Worm (Caenorhabditis elegans) whole organism, L3 larva: ENCODE data around the gene clec-226.

Experiments
- R02D3.7 ChIP-seq: fragments of 150-350 bp; optimal IDR thresholded peaks from 2 replicates; lab custom pipeline; 2014; ENCODE audit warnings: missing biosample characterization, missing genetic modification characterization
- ZK546.5 ChIP-seq: sonication (generic microtip); optimal IDR thresholded peaks from 2 replicates; lab custom pipeline; 2017; ENCODE audit warnings: missing biosample characterization, missing genetic modification characterization
- aly-2 ChIP-seq: fragments of 150-350 bp; optimal IDR thresholded peaks from 2 replicates; lab custom pipeline; 2014; ENCODE audit warnings: missing biosample characterization, missing genetic modification characterization
- ama-1 ChIP-seq: fragments of 150-350 bp; optimal IDR thresholded peaks from 2 replicates; lab custom pipeline; 2018
- ceh-16 ChIP-seq: sonication (generic microtip); optimal IDR thresholded peaks from 2 replicates; lab custom pipeline; 2017; ENCODE audit warnings: missing biosample characterization, missing genetic modification characterization
- daf-12 ChIP-seq: fragments of 150-350 bp; optimal IDR thresholded peaks from 2 replicates; lab custom pipeline; 2014; ENCODE audit warnings: missing biosample characterization, missing genetic modification reagents, missing genetic modification characterization
- egl-27 ChIP-seq: sonication (generic microtip); optimal IDR thresholded peaks from 4 replicates; lab custom pipeline; 2017; ENCODE audit warnings: missing biosample characterization, missing genetic modification reagents, missing genetic modification characterization
- elt-1 ChIP-seq: fragments of 150-350 bp; optimal IDR thresholded peaks from 2 replicates; lab custom pipeline; 2014; ENCODE audit warnings: missing biosample characterization, missing genetic modification characterization
- elt-2 ChIP-seq: sonication (generic microtip); optimal IDR thresholded peaks from 2 replicates; lab custom pipeline; 2016; ENCODE audit warnings: missing genetic modification reagents, mild to moderate bottlenecking, missing genetic modification characterization, missing compliant biosample characterization
- elt-3 ChIP-seq, 3 experiments: fragments of 150-350 bp in 1 of 3; sonication (generic microtip) in 2 of 3; optimal IDR thresholded peaks; 2 replicates in 2 of 3; 4 replicates in 1 of 3; lab custom pipeline; 2014 to 2017; ENCODE audit warnings: missing biosample characterization in 3 of 3, missing genetic modification characterization in 3 of 3
- eor-1 ChIP-seq, 2 experiments: fragments of 150-350 bp; optimal IDR thresholded peaks; 2 replicates each; lab custom pipeline; 2014 to 2018; ENCODE audit warnings: missing biosample characterization in 2 of 2, missing genetic modification characterization in 2 of 2
- fkh-2 ChIP-seq: fragments of 150-350 bp; optimal IDR thresholded peaks from 2 replicates; lab custom pipeline; 2014; ENCODE audit warnings: missing biosample characterization, missing genetic modification reagents, missing genetic modification characterization
- fos-1 ChIP-seq: fragments of 150-350 bp; optimal IDR thresholded peaks from 2 replicates; lab custom pipeline; 2014; ENCODE audit warnings: missing biosample characterization, missing genetic modification characterization
- hmg-11 ChIP-seq: sonication (generic microtip); optimal IDR thresholded peaks from 2 replicates; lab custom pipeline; 2016; ENCODE audit warnings: missing genetic modification characterization, missing compliant biosample characterization
- jun-1 ChIP-seq: fragments of 150-350 bp; optimal IDR thresholded peaks from 2 replicates; lab custom pipeline; 2014; ENCODE audit warnings: missing biosample characterization, missing genetic modification reagents, missing genetic modification characterization
- lin-15B ChIP-seq: fragments of 150-350 bp; optimal IDR thresholded peaks from 2 replicates; lab custom pipeline; 2014; ENCODE audit warnings: missing biosample characterization, missing genetic modification characterization
- lin-39 ChIP-seq: fragments of 150-350 bp; optimal IDR thresholded peaks from 2 replicates; lab custom pipeline; 2018; ENCODE audit warnings: missing biosample characterization, missing genetic modification reagents, missing genetic modification characterization
- lsy-12 ChIP-seq: sonication (generic microtip); optimal IDR thresholded peaks from 2 replicates; lab custom pipeline; 2016; ENCODE audit warnings: mild to moderate bottlenecking, missing genetic modification characterization, missing compliant biosample characterization
- mdl-1 ChIP-seq: fragments of 150-350 bp; optimal IDR thresholded peaks from 2 replicates; lab custom pipeline; 2014; ENCODE audit warnings: missing biosample characterization, missing genetic modification characterization
- mml-1 ChIP-seq: fragments of 150-350 bp; sonication (generic microtip); optimal IDR thresholded peaks from 3 replicates; lab custom pipeline; 2014; ENCODE audit warnings: missing biosample characterization, missing genetic modification characterization
- nfya-1 ChIP-seq: sonication (generic microtip); optimal IDR thresholded peaks from 2 replicates; lab custom pipeline; 2017; ENCODE audit warnings: missing genetic modification characterization, mild to moderate bottlenecking, missing compliant biosample characterization, antibody characterized with exemption, moderate library complexity; ENCODE audit not compliant: insufficient read depth
- nhr-12 ChIP-seq: fragments of 150-350 bp; optimal IDR thresholded peaks from 2 replicates; lab custom pipeline; 2014; ENCODE audit warnings: missing biosample characterization, missing genetic modification characterization
- nhr-23 ChIP-seq: fragments of 150-350 bp; optimal IDR thresholded peaks from 2 replicates; lab custom pipeline; 2014; ENCODE audit warnings: missing biosample characterization, missing genetic modification reagents, missing genetic modification characterization
- nhr-237 ChIP-seq: fragments of 150-350 bp; optimal IDR thresholded peaks from 2 replicates; lab custom pipeline; 2014; ENCODE audit warnings: missing biosample characterization, missing genetic modification characterization
- nhr-28 ChIP-seq: fragments of 150-350 bp; optimal IDR thresholded peaks from 2 replicates; lab custom pipeline; 2014; ENCODE audit warnings: missing biosample characterization, missing genetic modification characterization
- nhr-67 ChIP-seq: fragments of 150-350 bp; optimal IDR thresholded peaks from 2 replicates; lab custom pipeline; 2014; ENCODE audit warnings: missing biosample characterization, missing genetic modification characterization
- nhr-76 ChIP-seq: fragments of 150-350 bp; sonication (generic microtip); optimal IDR thresholded peaks from 5 replicates; lab custom pipeline; 2014; ENCODE audit warnings: missing biosample characterization, missing genetic modification characterization
- pqm-1 ChIP-seq: fragments of 150-350 bp; optimal IDR thresholded peaks from 2 replicates; lab custom pipeline; 2017; ENCODE audit warnings: missing biosample characterization, missing genetic modification characterization, inconsistent platforms
- sea-2 ChIP-seq: fragments of 150-350 bp; sonication (generic microtip); optimal IDR thresholded peaks from 4 replicates; lab custom pipeline; 2014; ENCODE audit warnings: missing biosample characterization, missing genetic modification reagents, missing genetic modification characterization
- skn-1 ChIP-seq: fragments of 150-350 bp; optimal IDR thresholded peaks from 2 replicates; lab custom pipeline; 2014; ENCODE audit warnings: missing biosample characterization, missing genetic modification characterization
- snpc-4 ChIP-seq: fragments of 150-350 bp; optimal IDR thresholded peaks from 2 replicates; lab custom pipeline; 2014; ENCODE audit warnings: missing biosample characterization, missing genetic modification characterization
- unc-62 ChIP-seq: fragments of 150-350 bp; sonication (generic microtip); optimal IDR thresholded peaks from 4 replicates; lab custom pipeline; 2014; ENCODE audit warnings: missing biosample characterization, missing genetic modification reagents, missing genetic modification characterization
- ztf-11 ChIP-seq: fragments of 150-350 bp; optimal IDR thresholded peaks from 2 replicates; lab custom pipeline; 2014; ENCODE audit warnings: missing biosample characterization, missing genetic modification characterization
- ztf-4 ChIP-seq: fragments of 150-350 bp; optimal IDR thresholded peaks from 2 replicates; lab custom pipeline; 2014; ENCODE audit warnings: missing biosample characterization, missing genetic modification characterization

The clec-226 gene

ce11 chrV:13946385-13947019 lies at the start of gene clec-226, which contains the start of gene srx-10:
TSS of gene clec-226 (plus strand) at chrV:13946969.
TSS of gene srx-10 (minus strand) at chrV:13946485.
- TF ChIP-seq ama-1 (lab: Kevin White, UChicago) (no peak), pqm-1 (tag; lab: Kevin White, UChicago) (no peak), ztf-4 (tag; lab: Kevin White, UChicago) (no peak), unc-62 (GFP tag; lab: Kevin White, UChicago) (no peak), R02D3.7 (no peak), jun-1 (no peak), mdl-1 (tag; lab: Kevin White, UChicago) (no peak), elt-1 (no peak), elt-2 (no peak), eor-1 (tag; optimal IDR thresholded peaks at IDR 0.05; lab: Kevin White, UChicago) (no peak), lin-39 (tag; lab: Kevin White, UChicago) (no peak), egl-27 (tag; lab: Kevin White, UChicago) (no peak), lsy-12 (tag; lab: Kevin White, UChicago) (no peak), lin-15B (no peak), nhr-28 (tag; lab: Kevin White, UChicago) (no peak), snpc-4 (tag; lab: Kevin White, UChicago) (no peak), aly-2 (tag; lab: Kevin White, UChicago) (no peak), nhr-76 (tag; lab: Kevin White, UChicago) (no peak)

ce11 chrV:13898356-13898755 lies 48.4 kb upstream of the clec-226 start, which contains the start of gene cyp-35C1:
TSS of gene cyp-35C1 (minus strand) at chrV:13898487.
- no peak for TF ChIP-seq ztf-4 (tag; lab: Kevin White, UChicago)
- peak; percentile 51 for TF ChIP-seq pqm-1 (tag; lab: Kevin White, UChicago)
- no peak for TF ChIP-seq nhr-23
- TF ChIP-seq daf-12 (tag; lab: Kevin White, UChicago) = no peak
- TF ChIP-seq elt-2 = peak; percentile 59
- TF ChIP-seq ZK546.5 (tag; lab: Kevin White, UChicago) = no peak

DNA sequence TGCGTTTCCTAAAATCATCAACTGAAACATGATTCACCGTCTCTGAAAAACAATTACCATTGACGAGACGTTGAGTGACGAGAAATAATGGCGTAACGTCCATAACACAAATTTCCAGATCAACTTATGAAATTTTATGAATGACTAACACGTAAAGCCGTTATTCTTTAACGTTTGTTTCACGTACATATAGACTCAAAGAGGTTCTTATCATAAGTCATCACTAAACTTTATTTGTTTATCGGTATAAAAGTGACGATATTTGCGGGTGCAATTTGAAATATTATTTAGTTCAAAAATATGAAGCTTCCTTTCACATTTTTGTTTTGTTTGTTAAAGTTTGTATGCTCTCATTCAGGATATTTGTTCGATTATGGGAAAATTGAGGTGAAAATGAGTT lies 47.6 kb upstream of the clec-226 start, which contains the start of gene oac-3:
TSS of gene oac-3 (plus strand) at position 301 of the 400 bp plus-strand sequence.
- TF ChIP-seq fkh-2 (tag; lab: Kevin White, UChicago) (no peak), nhr-67 (tag; lab: Kevin White, UChicago) (no peak), R02D3.7 (no peak), ceh-16 (tag; lab: Kevin White, UChicago) (no peak), nhr-23 (no peak)

ce11 chrV:13902495-13902894 lies 44.3 kb upstream of the clec-226 start, which contains the start of gene C06B3.1:
TSS of gene C06B3.1 (plus strand) at chrV:13902795.
- no peak for TF ChIP-seq sea-2 (GFP tag; lab: Kevin White, UChicago)
- TF ChIP-seq nhr-67 (tag; lab: Kevin White, UChicago) = no peak
- TF ChIP-seq nhr-12 (tag; lab: Kevin White, UChicago) = no peak
- TF ChIP-seq ztf-4 (tag; lab: Kevin White, UChicago) = no peak
- no peak for TF ChIP-seq skn-1 (tag; lab: Kevin White, UChicago)
- TF ChIP-seq elt-3 (tag; optimal IDR thresholded peaks at IDR 0.05; lab: Kevin White, UChicago) = no peak
- no peak for TF ChIP-seq mml-1 (tag; lab: Kevin White, UChicago)
- TF ChIP-seq nfya-1 (tag; lab: Kevin White, UChicago) = no peak
- no peak for TF ChIP-seq hmg-11 (tag; lab: Kevin White, UChicago)
- no peak for TF ChIP-seq ztf-11
- TF ChIP-seq lsy-12 (tag; lab: Kevin White, UChicago) = no peak
- TF ChIP-seq, all 47 proteins: peak for 0

ce11 chrV:13904446-13904845 lies 42.3 kb upstream of the clec-226 start, which contains the start of gene stdh-3:
TSS of gene stdh-3 (plus strand) at chrV:13904611.
- TF ChIP-seq eor-1 (tag; optimal IDR thresholded peaks at IDR 0.05; lab: Kevin White, UChicago) = no peak
- TF ChIP-seq fos-1 = no peak
- TF ChIP-seq nhr-237 (tag; lab: Kevin White, UChicago) = no peak
- TF ChIP-seq elt-1 = no peak
